Fruit fly (Drosophila melanogaster) whole organism, pupa: Measurements from ENCODE around the gene Send1.

ENCODE experiments used
- CG10348 ChIP-seq: fragments of 200-800 bp; sonication (Bioruptor generic); IDR thresholded peaks from 2 replicates; pipeline ENCODE4 v1.3.6; 2022; ENCODE audit warnings: missing biosample characterization, missing genetic modification characterization
- CG12605 ChIP-seq: fragments of 200-800 bp; sonication (Bioruptor generic); IDR thresholded peaks from 2 replicates; pipeline ENCODE4 v1.3.6; 2022; ENCODE audit warnings: missing biosample characterization, missing genetic modification characterization
- CG13204 ChIP-seq: fragments of 200-800 bp; sonication (Bioruptor generic); optimal IDR thresholded peaks from 2 replicates; lab custom pipeline; 2018; ENCODE audit warnings: missing biosample characterization, mild to moderate bottlenecking, missing genetic modification characterization, moderate library complexity
- CG14655 ChIP-seq: fragments of 200-800 bp; sonication (Bioruptor generic); optimal IDR thresholded peaks from 3 replicates; lab custom pipeline; 2017; ENCODE audit warnings: mild to moderate bottlenecking, missing biosample characterization, missing genetic modification reagents, missing genetic modification characterization
- CG15710 ChIP-seq: fragments of 200-800 bp; sonication (Bioruptor generic); optimal IDR thresholded peaks from 2 replicates; lab custom pipeline; 2018; ENCODE audit warnings: missing biosample characterization, mild to moderate bottlenecking, missing genetic modification characterization, moderate library complexity
- CG17806 ChIP-seq: fragments of 200-800 bp; sonication (Bioruptor generic); optimal IDR thresholded peaks from 2 replicates; lab custom pipeline; 2018; ENCODE audit warnings: missing biosample characterization, mild to moderate bottlenecking, missing genetic modification characterization, moderate library complexity
- CG32121 ChIP-seq: fragments of 200-800 bp; sonication (Bioruptor generic); IDR thresholded peaks from 2 replicates; pipeline ENCODE4 v1.3.6; 2022; ENCODE audit warnings: missing biosample characterization, missing genetic modification characterization
- CG34367 ChIP-seq: fragments of 200-800 bp; sonication (Bioruptor generic); optimal IDR thresholded peaks from 2 replicates; lab custom pipeline; 2018; ENCODE audit warnings: missing biosample characterization, mild to moderate bottlenecking, missing genetic modification characterization
- CG4496 ChIP-seq: fragments of 200-800 bp; sonication (Bioruptor generic); IDR thresholded peaks from 3 replicates; pipeline ENCODE4 v1.3.6; 2022; ENCODE audit warnings: missing biosample characterization, missing genetic modification characterization
- CG8159 ChIP-seq: fragments of 200-800 bp; sonication (Bioruptor generic); optimal IDR thresholded peaks from 3 replicates; lab custom pipeline; 2018; ENCODE audit warnings: missing biosample characterization, mild to moderate bottlenecking, missing genetic modification characterization, moderate library complexity
- CG8301 ChIP-seq: fragments of 200-800 bp; sonication (Bioruptor generic); optimal IDR thresholded peaks from 2 replicates; lab custom pipeline; 2018; ENCODE audit warnings: missing biosample characterization, mild to moderate bottlenecking, missing genetic modification characterization
- CG9948 ChIP-seq: fragments of 200-800 bp; sonication (Bioruptor generic); optimal IDR thresholded peaks from 2 replicates; lab custom pipeline; 2018; ENCODE audit warnings: missing biosample characterization, mild to moderate bottlenecking, missing genetic modification characterization, moderate library complexity
- D1 ChIP-seq: fragments of 200-800 bp; sonication (Bioruptor generic); optimal IDR thresholded peaks from 2 replicates; lab custom pipeline; 2018; ENCODE audit warnings: missing biosample characterization, mild to moderate bottlenecking, missing genetic modification characterization, moderate library complexity
- EcR ChIP-seq: fragments of 200-800 bp; sonication (Bioruptor generic); optimal IDR thresholded peaks from 3 replicates; lab custom pipeline; 2019; ENCODE audit warnings: missing biosample characterization, missing genetic modification characterization, mild to moderate bottlenecking, moderate library complexity, missing genetic modification reagents
- Ets98B ChIP-seq: fragments of 200-800 bp; sonication (Bioruptor generic); IDR thresholded peaks from 2 replicates; pipeline ENCODE4 v1.3.6; 2022; ENCODE audit warnings: missing biosample characterization, missing genetic modification characterization
- Pif1A ChIP-seq: fragments of 200-800 bp; sonication (Bioruptor generic); optimal IDR thresholded peaks from 3 replicates; lab custom pipeline; 2016; ENCODE audit warnings: missing biosample characterization, missing genetic modification characterization
- Pif1B ChIP-seq: fragments of 200-800 bp; sonication (Bioruptor generic); optimal IDR thresholded peaks from 3 replicates; lab custom pipeline; 2016; ENCODE audit warnings: missing biosample characterization, missing genetic modification characterization
- Snoo ChIP-seq: fragments of 200-800 bp; sonication (Bioruptor generic); optimal IDR thresholded peaks from 3 replicates; lab custom pipeline; 2017; ENCODE audit warnings: missing biosample characterization, mild to moderate bottlenecking, missing genetic modification characterization, inconsistent platforms
- fd96Ca ChIP-seq: fragments of 200-800 bp; sonication (Bioruptor generic); IDR thresholded peaks from 3 replicates; pipeline ENCODE4 v1.3.6; 2022; ENCODE audit warnings: missing biosample characterization, missing genetic modification characterization
- gl ChIP-seq: fragments of 200-800 bp; sonication (Bioruptor generic); optimal IDR thresholded peaks from 2 replicates; lab custom pipeline; 2018; ENCODE audit warnings: missing biosample characterization, mild to moderate bottlenecking, missing genetic modification characterization
- rn ChIP-seq: fragments of 200-800 bp; sonication (Bioruptor generic); IDR thresholded peaks from 2 replicates; pipeline ENCODE4 v1.3.6; 2022; ENCODE audit warnings: missing biosample characterization, missing genetic modification characterization

Send1 gene

dm6 chr2L:2220573-2221332, 34.1 kb downstream of the Send1 start, which contains the start of gene papi:
papi (plus strand) TSS chr2L:2220748.
- TF ChIP-seq Pif1B (no peak), CG32121 (no peak), CG9948 (no peak), CG12605 (GFP tag; lab: Robert Waterston, UW) (no peak), gl (tag; lab: Kevin White, UChicago) (no peak), D1 (tag; lab: Kevin White, UChicago) (no peak), CG4496 (GFP tag; lab: Robert Waterston, UW) (no peak; the same call in 2 of the 3 replicates), Ets98B (GFP tag; lab: Robert Waterston, UW) (no peak), CG17806 (tag; lab: Kevin White, UChicago) (no peak), CG34367 (tag; lab: Kevin White, UChicago) (no peak), CG10348 (GFP tag; lab: Robert Waterston, UW) (no peak)

- peak; percentile 14 for TF ChIP-seq EcR (GFP tag; lab: Kevin White, UChicago)
- peak; percentile 53; the same call in 2 of the 3 replicates for TF ChIP-seq CG4496 (GFP tag; lab: Robert Waterston, UW)
- TF ChIP-seq Snoo = peak; percentile 18
- peak; percentile 12 for TF ChIP-seq CG15710 (tag; lab: Kevin White, UChicago)
- TF ChIP-seq CG12605 (GFP tag; lab: Robert Waterston, UW) = 0 out of 2 replicates have a peak, but pooled peaks have one; percentile 24
- peak; percentile 29 for TF ChIP-seq gl (tag; lab: Kevin White, UChicago)
- TF ChIP-seq CG9948 = no peak
- TF ChIP-seq CG17806 (tag; lab: Kevin White, UChicago) = no peak
Observed at dm6 chr2L:2217067-2217684, 37.7 kb downstream of the Send1 start, which contains the start of the genes CG15386, CG42371 and mio. CG15386 (minus strand) TSS chr2L:2217246. CG42371 (minus strand) TSS chr2L:2217246. mio (plus strand) TSS chr2L:2217290.

dm6 chr2L:2216065-2216464, 38.8 kb downstream of the Send1 start, which contains the start of gene daed:
daed (minus strand) TSS chr2L:2216311.
- TF ChIP-seq CG8301 (tag; lab: Kevin White, UChicago) = no peak
- TF ChIP-seq CG12605 (GFP tag; lab: Robert Waterston, UW) = no peak
- TF ChIP-seq Pif1B = no peak
- TF ChIP-seq Ets98B (GFP tag; lab: Robert Waterston, UW) = no peak; the same call in 1 of the 2 replicates
- no peak for TF ChIP-seq CG34367 (tag; lab: Kevin White, UChicago)
- TF ChIP-seq CG15710 (tag; lab: Kevin White, UChicago) = no peak
- no peak for TF ChIP-seq fd96Ca (GFP tag; lab: Robert Waterston, UW)
- TF ChIP-seq gl (tag; lab: Kevin White, UChicago) = no peak
- no peak for TF ChIP-seq CG10348 (GFP tag; lab: Robert Waterston, UW)
- no peak for TF ChIP-seq CG13204 (GFP tag; lab: Kevin White, UChicago)
- no peak for TF ChIP-seq EcR (GFP tag; lab: Kevin White, UChicago)
- TF ChIP-seq CG14655 = no peak

- peak; percentile 67 for TF ChIP-seq CG15710 (tag; lab: Kevin White, UChicago)
- TF ChIP-seq CG17806 (tag; lab: Kevin White, UChicago) = no peak
- peak; percentile 15 for TF ChIP-seq Snoo
- TF ChIP-seq, all 21 proteins: peak for 2
Observed at dm6 chr2L:2214004-2214403, 40.8 kb downstream of the Send1 start, which contains the start of the genes Uch and CG34174. Uch (minus strand) TSS chr2L:2214211. CG34174 (plus strand) TSS chr2L:2214266.

dm6 chr2L:2212478-2212877, 42.4 kb downstream of the Send1 start, which contains the start of gene CG15385:
CG15385 (minus strand) TSS chr2L:2212571.
- TF ChIP-seq D1 (tag; lab: Kevin White, UChicago) (no peak), CG13204 (GFP tag; lab: Kevin White, UChicago) (no peak), CG8159 (tag; lab: Kevin White, UChicago) (no peak), EcR (GFP tag; lab: Kevin White, UChicago) (no peak), CG17806 (tag; lab: Kevin White, UChicago) (no peak), Pif1A (GFP tag; lab: Kevin White, UChicago) (no peak), rn (GFP tag; lab: Robert Waterston, UW) (no peak), CG12605 (GFP tag; lab: Robert Waterston, UW) (no peak), CG32121 (no peak), CG9948 (no peak), CG14655 (no peak)
- TF ChIP-seq, all 21 proteins: peak for 0

- TF ChIP-seq CG15710 (tag; lab: Kevin White, UChicago) = no peak
- TF ChIP-seq CG8159 (tag; lab: Kevin White, UChicago) = no peak
- no peak for TF ChIP-seq rn (GFP tag; lab: Robert Waterston, UW)
- TF ChIP-seq Ets98B (GFP tag; lab: Robert Waterston, UW) = no peak
- no peak for TF ChIP-seq CG8301 (tag; lab: Kevin White, UChicago)
- no peak for TF ChIP-seq D1 (tag; lab: Kevin White, UChicago)
- no peak for TF ChIP-seq CG9948
- no peak for TF ChIP-seq Snoo
- TF ChIP-seq CG32121 = no peak
- TF ChIP-seq, all 21 proteins: peak for 0
Observed at dm6 chr2L:2209002-2209401, 45.8 kb downstream of the Send1 start, which contains the start of gene CG33124. CG33124 (minus strand) TSS chr2L:2209102.
